Worm (Caenorhabditis elegans): ENCODE measurements around the gene C05C8.5.

Gene C05C8.5

DNA sequence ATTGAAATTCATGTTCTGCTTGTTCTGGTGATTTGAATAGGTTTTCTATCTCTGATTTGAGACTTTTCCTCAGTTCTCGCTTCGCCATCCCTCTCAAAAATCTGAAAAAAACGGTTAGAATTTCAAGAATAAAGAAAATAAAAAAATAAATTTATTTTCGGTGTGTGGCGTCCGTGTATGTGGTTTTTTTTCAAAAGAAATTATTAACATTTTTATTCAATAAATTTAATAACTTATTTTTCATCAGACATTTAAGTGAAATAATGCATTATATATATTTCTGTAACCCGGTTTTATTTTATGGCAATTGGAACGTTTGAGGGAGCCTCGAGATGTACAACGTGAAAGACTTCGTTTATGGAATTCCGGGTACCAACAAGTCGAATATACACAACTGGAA is at the start of gene C05C8.5:
Gene C05C8.5 (minus strand): TSS at position 101 of the 400 bp plus-strand sequence.
- TF ChIP-seq lin-1 (GFP tag; IDR thresholded peaks at IDR 0.05) (no peak), lin-13 (GFP tag; optimal IDR thresholded peaks at IDR 0.05) (no peak), lin-38 (GFP tag; IDR thresholded peaks at IDR 0.05) (no peak), nhr-76 (tag; optimal IDR thresholded peaks at IDR 0.05) (no peak), nhr-77 (tag; optimal IDR thresholded peaks at IDR 0.05) (no peak), egl-27 (tag; optimal IDR thresholded peaks at IDR 0.05) (no peak), Y75B8A.6 (GFP tag; IDR thresholded peaks at IDR 0.05) (no peak), Y48G9A.11 (GFP tag; IDR thresholded peaks at IDR 0.05) (no peak), F37D6.2 (tag; optimal IDR thresholded peaks at IDR 0.05) (no peak)

DNA sequence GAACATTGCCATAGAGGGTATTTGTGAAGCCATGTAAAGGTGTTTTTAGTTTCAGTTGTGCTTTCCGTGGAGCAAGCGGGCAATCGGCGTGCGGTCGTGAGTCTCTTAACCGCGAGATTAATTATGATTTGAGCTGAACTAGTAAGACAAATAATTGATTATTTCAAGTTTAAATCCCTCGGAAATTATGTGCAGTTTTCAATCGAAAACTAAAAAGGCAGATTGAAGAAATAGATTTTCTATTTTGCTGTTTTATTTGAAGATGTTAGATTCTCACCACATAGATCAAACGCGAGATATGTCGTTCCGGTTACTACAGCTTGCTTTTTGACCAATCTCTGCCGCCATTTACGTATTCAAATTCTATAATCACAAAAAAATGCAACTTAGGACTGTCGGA is 47.4 kb upstream of the C05C8.5 start, which contains the start of gene C13A2.3:
Gene C13A2.3 (plus strand): TSS at position 301 of the 400 bp plus-strand sequence.
- TF ChIP-seq tra-1 (GFP tag; IDR thresholded peaks at IDR 0.05), result no peak
- TF ChIP-seq unc-62 (GFP tag; optimal IDR thresholded peaks at IDR 0.05 in 1 of 2), result peak in 1 of 2 experiments; percentile 28
- TF ChIP-seq unc-62 (tag; optimal IDR thresholded peaks at IDR 0.05), result no peak

DNA sequence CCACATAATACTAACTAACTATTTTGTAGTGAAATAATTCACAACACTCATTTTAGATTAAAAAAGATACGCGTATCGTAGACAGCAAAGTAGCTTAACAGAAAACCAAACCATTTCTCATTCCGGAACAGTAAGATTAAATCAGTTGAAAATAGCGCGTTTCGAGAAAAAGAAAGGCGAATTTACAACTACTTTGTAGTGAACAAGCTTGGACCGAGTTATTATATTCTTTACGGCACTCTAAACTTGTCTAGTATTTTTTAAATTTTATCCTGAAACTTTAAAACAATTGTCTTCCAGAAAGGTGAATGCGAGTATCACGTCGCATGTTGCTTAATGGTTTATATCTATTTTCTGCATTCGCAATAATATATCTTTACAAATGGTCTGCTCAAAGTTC is 44.5 kb upstream of the C05C8.5 start, which contains the start of gene C13A2.4:
Gene C13A2.4 (plus strand): TSS at position 301 of the 400 bp plus-strand sequence.
- no peak for TF ChIP-seq nhr-11 (tag; optimal IDR thresholded peaks at IDR 0.05)
- no peak for TF ChIP-seq ama-1 (optimal IDR thresholded peaks at IDR 0.05)
- TF ChIP-seq madf-9 (GFP tag; conservative IDR thresholded peaks at IDR 0.05), result no peak
- no peak for TF ChIP-seq aha-1 (tag)
- TF ChIP-seq attf-4 (tag; optimal IDR thresholded peaks at IDR 0.05), result no peak
- TF ChIP-seq lim-7 (GFP tag; IDR thresholded peaks at IDR 0.05), result no peak
- TF ChIP-seq mes-2 (tag; optimal IDR thresholded peaks at IDR 0.05; ENCODE audit: poor library complexity, severe bottlenecking), result no peak
- TF ChIP-seq nhr-76 (tag; optimal IDR thresholded peaks at IDR 0.05), result no peak
- no peak for TF ChIP-seq set-16 (GFP tag; IDR thresholded peaks at IDR 0.05)
- TF ChIP-seq Y105C5A.15 (GFP tag; IDR thresholded peaks at IDR 0.05), result no peak
- no peak for TF ChIP-seq mxl-3 (GFP tag; optimal IDR thresholded peaks at IDR 0.05)

DNA sequence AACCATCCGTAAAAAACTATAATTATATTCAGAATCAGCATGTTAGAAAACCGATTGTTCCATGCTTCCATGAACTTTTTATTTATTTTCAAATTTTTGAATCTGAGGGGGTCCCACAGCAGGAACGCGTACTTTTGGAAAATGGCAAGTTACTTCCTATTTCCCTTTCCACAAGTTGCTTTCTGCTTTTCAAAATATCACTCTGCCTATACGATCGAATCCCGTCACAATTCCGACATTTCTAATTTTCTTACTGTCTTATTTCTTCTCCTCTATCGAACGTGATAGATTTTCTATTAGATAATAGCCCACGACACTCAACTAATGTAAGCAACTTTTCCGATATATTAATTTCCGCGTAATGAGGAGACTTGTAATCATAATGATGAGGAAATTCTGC is 40.9 kb upstream of the C05C8.5 start, which contains the start of gene C13A2.5:
Gene C13A2.5 (plus strand): TSS at position 301 of the 400 bp plus-strand sequence.
- TF ChIP-seq dve-1 (tag; optimal IDR thresholded peaks at IDR 0.05; ENCODE audit: insufficient read depth), result no peak
- no peak for TF ChIP-seq nhr-42 (GFP tag; IDR thresholded peaks at IDR 0.05)
- no peak for TF ChIP-seq dmd-9 (GFP tag; IDR thresholded peaks at IDR 0.05)

DNA sequence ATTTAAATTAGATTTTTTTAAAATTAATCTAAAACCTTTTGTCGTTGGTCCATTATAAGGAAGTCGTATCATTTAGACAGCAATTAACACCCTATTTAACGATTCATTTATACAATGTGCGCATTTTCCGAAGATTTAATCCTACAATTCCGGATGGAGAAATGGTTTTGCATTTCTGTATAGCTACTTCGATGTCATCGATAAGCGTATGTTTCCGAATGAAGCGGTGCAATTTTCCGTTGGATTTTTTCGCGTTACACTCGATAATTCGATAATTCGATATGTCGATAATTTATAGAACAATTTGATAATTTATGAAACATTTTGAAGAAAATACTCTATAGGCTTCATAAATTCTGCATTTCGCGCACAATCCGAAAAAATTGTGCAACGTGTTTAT is 40.4 kb upstream of the C05C8.5 start, which contains the start of gene C13A2.10:
Gene C13A2.10 (minus strand): TSS at position 101 of the 400 bp plus-strand sequence.
- TF ChIP-seq arid-1 (GFP tag; conservative IDR thresholded peaks at IDR 0.05) (no peak), nhr-25 (tag; optimal IDR thresholded peaks at IDR 0.05; ENCODE audit: borderline replicate concordance, insufficient read depth) (no peak), daf-19 (GFP tag; conservative IDR thresholded peaks at IDR 0.05) (no peak), aha-1 (tag) (no peak), zfp-2 (tag; optimal IDR thresholded peaks at IDR 0.05) (no peak), fos-1 (tag; optimal IDR thresholded peaks at IDR 0.05) (no peak), ama-1 (optimal IDR thresholded peaks at IDR 0.05) (no peak), F10B5.3 (tag; optimal IDR thresholded peaks at IDR 0.05) (no peak)

DNA sequence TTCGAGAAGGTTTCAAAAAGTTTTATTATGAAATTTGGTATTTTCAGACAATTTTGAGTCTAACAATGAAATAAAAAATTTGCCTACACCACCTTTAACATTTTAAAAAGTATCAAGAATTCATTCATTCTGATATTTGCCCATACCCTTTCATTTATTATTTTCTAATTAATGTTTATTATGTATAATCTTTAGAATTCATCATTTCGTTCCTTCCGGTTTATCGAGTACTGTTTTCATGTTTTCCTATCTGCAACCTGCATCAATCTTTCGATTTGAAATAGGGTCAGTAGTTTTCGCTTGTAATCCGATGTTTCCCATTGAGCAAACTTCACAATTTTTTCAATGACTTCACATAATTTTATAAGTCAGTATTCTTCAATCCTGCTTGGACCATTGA is 34.8 kb upstream of the C05C8.5 start, which contains the start of gene C13A2.6:
Gene C13A2.6 (plus strand): TSS at position 301 of the 400 bp plus-strand sequence.
- TF ChIP-seq lin-38 (GFP tag; IDR thresholded peaks at IDR 0.05), result no peak
- no peak for TF ChIP-seq daf-16 (GFP tag; optimal IDR thresholded peaks at IDR 0.05)
- TF ChIP-seq daf-16 (tag; optimal IDR thresholded peaks at IDR 0.05), result no peak
- TF ChIP-seq rbr-2 (tag; optimal IDR thresholded peaks at IDR 0.05), result no peak
- TF ChIP-seq F10B5.3 (tag; optimal IDR thresholded peaks at IDR 0.05), result no peak
- no peak for TF ChIP-seq Y48G9A.11 (GFP tag; IDR thresholded peaks at IDR 0.05)
- no peak for TF ChIP-seq zip-2 (tag; optimal IDR thresholded peaks at IDR 0.05)
- TF ChIP-seq ceh-32 (tag; optimal IDR thresholded peaks at IDR 0.05; ENCODE audit: poor library complexity), result no peak
- no peak for TF ChIP-seq gei-8 (GFP tag; optimal IDR thresholded peaks at IDR 0.05)
- TF ChIP-seq skn-1 (tag; optimal IDR thresholded peaks at IDR 0.05), result no peak
- TF ChIP-seq ztf-11 (tag; optimal IDR thresholded peaks at IDR 0.05), result no peak
- TF ChIP-seq dve-1 (tag; optimal IDR thresholded peaks at IDR 0.05; ENCODE audit: insufficient read depth), result no peak
- no peak for TF ChIP-seq R02D3.7 (tag; optimal IDR thresholded peaks at IDR 0.05)
- TF ChIP-seq saeg-2 (GFP tag; IDR thresholded peaks at IDR 0.05), result no peak
- no peak for TF ChIP-seq unc-39 (tag; optimal IDR thresholded peaks at IDR 0.05)
- TF ChIP-seq nhr-11 (tag; optimal IDR thresholded peaks at IDR 0.05), result no peak
- TF ChIP-seq Y105C5A.15 (GFP tag; IDR thresholded peaks at IDR 0.05), result no peak
